Fruit fly (Drosophila melanogaster): ENCODE measurements around the gene SMSr.
A peak's percentile ranks its signal among the peaks of the same experiment; 100 is the strongest.

The SMSr gene

dm6 chr3L:7381359-7381976 is at the start of gene SMSr, which contains the start of gene smid:
SMSr (minus strand) TSS chr3L:7381474.
smid (plus strand) TSS chr3L:7381614.
- TF ChIP-seq CG10348 (GFP tag; IDR thresholded peaks at IDR 0.05) (no peak), CG12605 (GFP tag; IDR thresholded peaks at IDR 0.05) (no peak), CG13204 (GFP tag; optimal IDR thresholded peaks at IDR 0.05) (no peak), CG34367 (tag; optimal IDR thresholded peaks at IDR 0.05) (peak; percentile 10), Snoo (tag; optimal IDR thresholded peaks at IDR 0.05) (peak; percentile 48), Pif1A (GFP tag; optimal IDR thresholded peaks at IDR 0.05) (peak; percentile 42), CG4496 (GFP tag; IDR thresholded peaks at IDR 0.05) (0 out of 3 replicates have a peak, but pooled peaks have one; percentile 39), gl (tag; optimal IDR thresholded peaks at IDR 0.05) (no peak), rn (GFP tag; IDR thresholded peaks at IDR 0.05) (no peak), CG9948 (tag; optimal IDR thresholded peaks at IDR 0.05) (peak; percentile 52), Pif1B (GFP tag; optimal IDR thresholded peaks at IDR 0.05) (no peak), CG8159 (tag; optimal IDR thresholded peaks at IDR 0.05) (peak; percentile 63), fd96Ca (GFP tag; IDR thresholded peaks at IDR 0.05) (no peak; the same call in 2 of the 3 replicates), D1 (tag; optimal IDR thresholded peaks at IDR 0.05) (no peak), CG14655 (GFP tag; optimal IDR thresholded peaks at IDR 0.05) (no peak), EcR (GFP tag; optimal IDR thresholded peaks at IDR 0.05) (no peak), CG32121 (GFP tag; IDR thresholded peaks at IDR 0.05) (no peak), CG8301 (tag; optimal IDR thresholded peaks at IDR 0.05) (no peak), CG17806 (tag; optimal IDR thresholded peaks at IDR 0.05) (peak; percentile 37), Ets98B (GFP tag; IDR thresholded peaks at IDR 0.05) (no peak; the same call in 1 of the 2 replicates), CG15710 (tag; optimal IDR thresholded peaks at IDR 0.05) (peak; percentile 39)

DNA sequence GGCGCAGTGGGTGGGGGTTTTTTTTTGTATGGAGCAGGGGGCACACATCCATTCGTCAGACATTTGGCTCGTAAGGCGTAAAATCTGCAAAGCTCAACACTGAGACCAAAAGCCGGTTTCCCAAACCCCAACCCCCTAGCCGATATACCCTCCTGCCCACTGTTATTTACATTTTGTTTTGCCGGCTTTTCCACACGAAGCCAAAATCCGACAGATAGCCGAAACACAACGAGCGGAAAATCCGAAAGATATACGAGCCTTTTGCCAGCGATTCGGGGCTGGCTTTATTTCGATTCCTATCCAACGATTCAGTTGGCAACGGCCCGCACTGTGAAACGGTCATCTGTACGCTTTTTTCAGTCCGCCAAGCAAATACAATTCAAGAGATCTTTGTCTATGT is 42.2 kb upstream of the SMSr start, which contains the start of gene CG42458:
CG42458 (plus strand) TSS at position 311 of the 400 bp plus-strand sequence.
- TF ChIP-seq CG13204 (GFP tag; optimal IDR thresholded peaks at IDR 0.05) (no peak), Pif1A (GFP tag; optimal IDR thresholded peaks at IDR 0.05) (no peak), D1 (tag; optimal IDR thresholded peaks at IDR 0.05) (no peak), CG9948 (tag; optimal IDR thresholded peaks at IDR 0.05) (no peak), CG32121 (GFP tag; IDR thresholded peaks at IDR 0.05) (no peak; the same call in 1 of the 2 replicates), Snoo (tag; optimal IDR thresholded peaks at IDR 0.05) (no peak), rn (GFP tag; IDR thresholded peaks at IDR 0.05) (no peak), EcR (GFP tag; optimal IDR thresholded peaks at IDR 0.05) (no peak), Ets98B (GFP tag; IDR thresholded peaks at IDR 0.05) (0 out of 2 replicates have a peak, but pooled peaks have one; percentile 37), gl (tag; optimal IDR thresholded peaks at IDR 0.05) (no peak), CG4496 (GFP tag; IDR thresholded peaks at IDR 0.05) (peak; percentile 64; the same call in 1 of the 3 replicates), CG14655 (GFP tag; optimal IDR thresholded peaks at IDR 0.05) (no peak)

- TF ChIP-seq Pif1B (GFP tag; optimal IDR thresholded peaks at IDR 0.05), result no peak
- no peak for TF ChIP-seq CG15710 (tag; optimal IDR thresholded peaks at IDR 0.05)
- no peak for TF ChIP-seq D1 (tag; optimal IDR thresholded peaks at IDR 0.05)
- no peak for TF ChIP-seq CG32121 (GFP tag; IDR thresholded peaks at IDR 0.05)
- no peak for TF ChIP-seq CG17806 (tag; optimal IDR thresholded peaks at IDR 0.05)
- TF ChIP-seq Pif1A (GFP tag; optimal IDR thresholded peaks at IDR 0.05), result no peak
- no peak for TF ChIP-seq CG10348 (GFP tag; IDR thresholded peaks at IDR 0.05)
Observed at dm6 chr3L:7422578-7422977, 41.3 kb upstream of the SMSr start.

DNA sequence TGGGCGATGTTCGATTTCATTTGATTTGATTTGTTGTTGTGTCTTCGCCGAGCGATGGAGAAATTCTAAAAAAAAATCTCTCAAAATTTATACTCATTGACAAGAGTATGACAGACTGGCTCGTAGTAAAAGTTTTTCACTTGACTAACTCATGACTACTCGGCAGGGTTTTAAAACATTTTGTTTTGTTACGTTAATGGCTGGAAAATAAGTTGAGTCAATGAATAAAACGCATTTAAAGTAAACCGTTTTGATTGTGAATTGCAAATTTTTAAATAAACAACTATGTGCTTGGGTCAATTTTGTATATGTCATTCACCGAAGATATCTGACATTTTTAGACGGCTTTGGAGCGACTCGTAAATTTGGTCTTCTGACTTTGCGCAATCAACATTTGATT is 22.8 kb upstream of the SMSr start, which contains the start of gene CG8560:
CG8560 (minus strand) TSS at position 101 of the 400 bp plus-strand sequence.
- TF ChIP-seq Pif1A (GFP tag; optimal IDR thresholded peaks at IDR 0.05) (no peak), CG4496 (GFP tag; IDR thresholded peaks at IDR 0.05) (no peak), CG10348 (GFP tag; IDR thresholded peaks at IDR 0.05) (no peak), CG32121 (GFP tag; IDR thresholded peaks at IDR 0.05) (no peak), rn (GFP tag; IDR thresholded peaks at IDR 0.05) (no peak), CG14655 (GFP tag; optimal IDR thresholded peaks at IDR 0.05) (no peak), Snoo (tag; optimal IDR thresholded peaks at IDR 0.05) (no peak), D1 (tag; optimal IDR thresholded peaks at IDR 0.05) (no peak), Pif1B (GFP tag; optimal IDR thresholded peaks at IDR 0.05) (no peak), CG8159 (tag; optimal IDR thresholded peaks at IDR 0.05) (no peak), EcR (GFP tag; optimal IDR thresholded peaks at IDR 0.05) (no peak), CG17806 (tag; optimal IDR thresholded peaks at IDR 0.05) (no peak), CG8301 (tag; optimal IDR thresholded peaks at IDR 0.05) (no peak), CG15710 (tag; optimal IDR thresholded peaks at IDR 0.05) (no peak)

DNA sequence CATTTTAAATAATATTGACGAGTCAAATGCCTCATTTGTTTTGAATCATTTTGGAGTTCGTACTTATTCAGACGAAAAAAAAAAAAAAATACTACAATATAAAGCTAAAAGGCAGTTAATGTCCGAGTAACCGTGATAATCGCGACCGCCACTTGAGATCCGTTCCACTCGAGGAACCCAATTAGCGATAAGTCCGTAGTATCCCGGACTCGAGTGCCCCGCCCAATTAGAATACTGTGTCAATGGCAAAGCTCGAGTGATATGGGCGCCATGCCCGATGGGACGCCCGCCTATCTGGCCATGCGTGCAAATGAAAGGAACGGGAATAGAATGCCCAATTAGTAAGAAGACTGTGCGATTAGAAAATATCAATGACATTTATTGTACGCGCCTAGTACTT is 20.7 kb upstream of the SMSr start:
- no peak for TF ChIP-seq CG8301 (tag; optimal IDR thresholded peaks at IDR 0.05)
- TF ChIP-seq CG17806 (tag; optimal IDR thresholded peaks at IDR 0.05), result no peak
- no peak for TF ChIP-seq D1 (tag; optimal IDR thresholded peaks at IDR 0.05)
- TF ChIP-seq CG34367 (tag; optimal IDR thresholded peaks at IDR 0.05), result no peak
- no peak for TF ChIP-seq Snoo (tag; optimal IDR thresholded peaks at IDR 0.05)
- no peak for TF ChIP-seq CG32121 (GFP tag; IDR thresholded peaks at IDR 0.05)
- no peak for TF ChIP-seq CG12605 (GFP tag; IDR thresholded peaks at IDR 0.05)
- no peak for TF ChIP-seq CG9948 (tag; optimal IDR thresholded peaks at IDR 0.05)
- no peak for TF ChIP-seq Pif1A (GFP tag; optimal IDR thresholded peaks at IDR 0.05)
- TF ChIP-seq CG4496 (GFP tag; IDR thresholded peaks at IDR 0.05), result no peak
- TF ChIP-seq fd96Ca (GFP tag; IDR thresholded peaks at IDR 0.05), result no peak
- TF ChIP-seq CG15710 (tag; optimal IDR thresholded peaks at IDR 0.05), result no peak
- no peak for TF ChIP-seq CG14655 (GFP tag; optimal IDR thresholded peaks at IDR 0.05)
- TF ChIP-seq rn (GFP tag; IDR thresholded peaks at IDR 0.05), result no peak
- TF ChIP-seq gl (tag; optimal IDR thresholded peaks at IDR 0.05), result no peak
- TF ChIP-seq EcR (GFP tag; optimal IDR thresholded peaks at IDR 0.05), result no peak
- no peak for TF ChIP-seq CG8159 (tag; optimal IDR thresholded peaks at IDR 0.05)

dm6 chr3L:7399770-7400169 is 18.5 kb upstream of the SMSr start, which contains the start of gene CG18417:
CG18417 (plus strand) TSS chr3L:7400070.
- TF ChIP-seq rn (GFP tag; IDR thresholded peaks at IDR 0.05) (no peak), CG13204 (GFP tag; optimal IDR thresholded peaks at IDR 0.05) (no peak), CG9948 (tag; optimal IDR thresholded peaks at IDR 0.05) (no peak), CG15710 (tag; optimal IDR thresholded peaks at IDR 0.05) (no peak), CG10348 (GFP tag; IDR thresholded peaks at IDR 0.05) (no peak), CG8159 (tag; optimal IDR thresholded peaks at IDR 0.05) (no peak), Pif1A (GFP tag; optimal IDR thresholded peaks at IDR 0.05) (no peak), CG32121 (GFP tag; IDR thresholded peaks at IDR 0.05) (no peak), CG12605 (GFP tag; IDR thresholded peaks at IDR 0.05) (no peak), CG4496 (GFP tag; IDR thresholded peaks at IDR 0.05) (no peak), Ets98B (GFP tag; IDR thresholded peaks at IDR 0.05) (no peak), CG17806 (tag; optimal IDR thresholded peaks at IDR 0.05) (no peak), Pif1B (GFP tag; optimal IDR thresholded peaks at IDR 0.05) (no peak)
